Worm (Caenorhabditis elegans) whole organism, L3 larva: ENCODE results near the gene pst-2.
A peak's percentile ranks its signal among the peaks of the same experiment; 100 is the strongest.

ENCODE experiments used
- aly-2 ChIP-seq: fragments of 150-350 bp; optimal IDR thresholded peaks from 2 replicates; lab custom pipeline; 2014; ENCODE audit warnings: missing biosample characterization, missing genetic modification characterization
- ama-1 ChIP-seq: fragments of 150-350 bp; optimal IDR thresholded peaks from 2 replicates; lab custom pipeline; 2018
- ceh-16 ChIP-seq: sonication (generic microtip); optimal IDR thresholded peaks from 2 replicates; lab custom pipeline; 2017; ENCODE audit warnings: missing biosample characterization, missing genetic modification characterization
- ceh-28 ChIP-seq: fragments of 150-350 bp; optimal IDR thresholded peaks from 2 replicates; lab custom pipeline; 2014; ENCODE audit warnings: missing biosample characterization, missing genetic modification reagents, missing genetic modification characterization
- ceh-9 ChIP-seq: sonication (generic microtip); optimal IDR thresholded peaks from 2 replicates; lab custom pipeline; 2018; ENCODE audit warnings: missing biosample characterization, missing genetic modification characterization
- daf-12 ChIP-seq: fragments of 150-350 bp; optimal IDR thresholded peaks from 2 replicates; lab custom pipeline; 2014; ENCODE audit warnings: missing biosample characterization, missing genetic modification reagents, missing genetic modification characterization
- egl-27 ChIP-seq: sonication (generic microtip); optimal IDR thresholded peaks from 4 replicates; lab custom pipeline; 2017; ENCODE audit warnings: missing biosample characterization, missing genetic modification reagents, missing genetic modification characterization
- egl-5 ChIP-seq: fragments of 150-350 bp; optimal IDR thresholded peaks from 2 replicates; lab custom pipeline; 2017; ENCODE audit warnings: missing biosample characterization, missing genetic modification reagents, missing genetic modification characterization, inconsistent platforms
- elt-1 ChIP-seq: fragments of 150-350 bp; optimal IDR thresholded peaks from 2 replicates; lab custom pipeline; 2014; ENCODE audit warnings: missing biosample characterization, missing genetic modification characterization
- elt-2 ChIP-seq: sonication (generic microtip); optimal IDR thresholded peaks from 2 replicates; lab custom pipeline; 2016; ENCODE audit warnings: missing genetic modification reagents, mild to moderate bottlenecking, missing genetic modification characterization, missing compliant biosample characterization
- elt-3 ChIP-seq, 3 experiments: fragments of 150-350 bp in 1 of 3; sonication (generic microtip) in 2 of 3; optimal IDR thresholded peaks; 2 replicates in 2 of 3; 4 replicates in 1 of 3; lab custom pipeline; 2014 to 2017; ENCODE audit warnings: missing biosample characterization in 3 of 3, missing genetic modification characterization in 3 of 3
- eor-1 ChIP-seq, 2 experiments: fragments of 150-350 bp; optimal IDR thresholded peaks; 2 replicates each; lab custom pipeline; 2014 to 2018; ENCODE audit warnings: missing biosample characterization in 2 of 2, missing genetic modification characterization in 2 of 2
- fkh-10 ChIP-seq: sonication (generic microtip); optimal IDR thresholded peaks from 2 replicates; lab custom pipeline; 2017; ENCODE audit warnings: missing biosample characterization, missing genetic modification reagents, missing genetic modification characterization
- hmg-11 ChIP-seq: sonication (generic microtip); optimal IDR thresholded peaks from 2 replicates; lab custom pipeline; 2016; ENCODE audit warnings: missing genetic modification characterization, missing compliant biosample characterization
- jun-1 ChIP-seq: fragments of 150-350 bp; optimal IDR thresholded peaks from 2 replicates; lab custom pipeline; 2014; ENCODE audit warnings: missing biosample characterization, missing genetic modification reagents, missing genetic modification characterization
- lin-39 ChIP-seq: fragments of 150-350 bp; optimal IDR thresholded peaks from 2 replicates; lab custom pipeline; 2018; ENCODE audit warnings: missing biosample characterization, missing genetic modification reagents, missing genetic modification characterization
- mdl-1 ChIP-seq: fragments of 150-350 bp; optimal IDR thresholded peaks from 2 replicates; lab custom pipeline; 2014; ENCODE audit warnings: missing biosample characterization, missing genetic modification characterization
- mml-1 ChIP-seq: fragments of 150-350 bp; sonication (generic microtip); optimal IDR thresholded peaks from 3 replicates; lab custom pipeline; 2014; ENCODE audit warnings: missing biosample characterization, missing genetic modification characterization
- nhr-11 ChIP-seq: fragments of 150-350 bp; optimal IDR thresholded peaks from 2 replicates; lab custom pipeline; 2014; ENCODE audit warnings: missing biosample characterization, missing genetic modification characterization
- nhr-12 ChIP-seq: fragments of 150-350 bp; optimal IDR thresholded peaks from 2 replicates; lab custom pipeline; 2014; ENCODE audit warnings: missing biosample characterization, missing genetic modification characterization
- nhr-23 ChIP-seq: fragments of 150-350 bp; optimal IDR thresholded peaks from 2 replicates; lab custom pipeline; 2014; ENCODE audit warnings: missing biosample characterization, missing genetic modification reagents, missing genetic modification characterization
- nhr-237 ChIP-seq: fragments of 150-350 bp; optimal IDR thresholded peaks from 2 replicates; lab custom pipeline; 2014; ENCODE audit warnings: missing biosample characterization, missing genetic modification characterization
- nhr-25 ChIP-seq: sonication (generic microtip); optimal IDR thresholded peaks from 2 replicates; lab custom pipeline; 2017; ENCODE audit warnings: missing biosample characterization, missing genetic modification characterization
- nhr-28 ChIP-seq: fragments of 150-350 bp; optimal IDR thresholded peaks from 2 replicates; lab custom pipeline; 2014; ENCODE audit warnings: missing biosample characterization, missing genetic modification characterization
- nhr-43 ChIP-seq: sonication (generic microtip); optimal IDR thresholded peaks from 2 replicates; lab custom pipeline; 2016; ENCODE audit warnings: mild to moderate bottlenecking, missing genetic modification characterization, missing compliant biosample characterization; ENCODE audit not compliant: poor library complexity, severe bottlenecking
- nhr-67 ChIP-seq: fragments of 150-350 bp; optimal IDR thresholded peaks from 2 replicates; lab custom pipeline; 2014; ENCODE audit warnings: missing biosample characterization, missing genetic modification characterization
- nhr-76 ChIP-seq: fragments of 150-350 bp; sonication (generic microtip); optimal IDR thresholded peaks from 5 replicates; lab custom pipeline; 2014; ENCODE audit warnings: missing biosample characterization, missing genetic modification characterization
- nhr-77 ChIP-seq: fragments of 150-350 bp; optimal IDR thresholded peaks from 2 replicates; lab custom pipeline; 2014; ENCODE audit warnings: missing biosample characterization, missing genetic modification characterization
- pha-4 ChIP-seq: fragments of 150-350 bp; optimal IDR thresholded peaks from 2 replicates; lab custom pipeline; 2014; ENCODE audit warnings: missing biosample characterization, missing genetic modification reagents, missing genetic modification characterization
- pqm-1 ChIP-seq: fragments of 150-350 bp; optimal IDR thresholded peaks from 2 replicates; lab custom pipeline; 2017; ENCODE audit warnings: missing biosample characterization, missing genetic modification characterization, inconsistent platforms
- sea-2 ChIP-seq: fragments of 150-350 bp; sonication (generic microtip); optimal IDR thresholded peaks from 4 replicates; lab custom pipeline; 2014; ENCODE audit warnings: missing biosample characterization, missing genetic modification reagents, missing genetic modification characterization
- skn-1 ChIP-seq: fragments of 150-350 bp; optimal IDR thresholded peaks from 2 replicates; lab custom pipeline; 2014; ENCODE audit warnings: missing biosample characterization, missing genetic modification characterization
- snpc-4 ChIP-seq: fragments of 150-350 bp; optimal IDR thresholded peaks from 2 replicates; lab custom pipeline; 2014; ENCODE audit warnings: missing biosample characterization, missing genetic modification characterization
- tbx-2 ChIP-seq: sonication (generic microtip); optimal IDR thresholded peaks from 2 replicates; lab custom pipeline; 2016; ENCODE audit warnings: mild to moderate bottlenecking, missing genetic modification characterization, missing compliant biosample characterization
- unc-39 ChIP-seq: sonication (generic microtip); optimal IDR thresholded peaks from 4 replicates; lab custom pipeline; 2017; ENCODE audit warnings: missing biosample characterization, missing genetic modification characterization
- unc-62 ChIP-seq: fragments of 150-350 bp; sonication (generic microtip); optimal IDR thresholded peaks from 4 replicates; lab custom pipeline; 2014; ENCODE audit warnings: missing biosample characterization, missing genetic modification reagents, missing genetic modification characterization
- zag-1 ChIP-seq: fragments of 150-350 bp; optimal IDR thresholded peaks from 2 replicates; lab custom pipeline; 2014; ENCODE audit warnings: missing biosample characterization, missing genetic modification characterization
- ztf-11 ChIP-seq: fragments of 150-350 bp; optimal IDR thresholded peaks from 2 replicates; lab custom pipeline; 2014; ENCODE audit warnings: missing biosample characterization, missing genetic modification characterization
- ztf-4 ChIP-seq: fragments of 150-350 bp; optimal IDR thresholded peaks from 2 replicates; lab custom pipeline; 2014; ENCODE audit warnings: missing biosample characterization, missing genetic modification characterization

Gene pst-2

ce11 chrIII:5711242-5711641 is 31.0 kb downstream of the pst-2 start, which contains the start of gene rbm-26:
rbm-26 (plus strand) TSS chrIII:5711542.
- TF ChIP-seq jun-1 (no peak), pha-4 (tag; lab: Kevin White, UChicago) (peak; percentile 8)

DNA sequence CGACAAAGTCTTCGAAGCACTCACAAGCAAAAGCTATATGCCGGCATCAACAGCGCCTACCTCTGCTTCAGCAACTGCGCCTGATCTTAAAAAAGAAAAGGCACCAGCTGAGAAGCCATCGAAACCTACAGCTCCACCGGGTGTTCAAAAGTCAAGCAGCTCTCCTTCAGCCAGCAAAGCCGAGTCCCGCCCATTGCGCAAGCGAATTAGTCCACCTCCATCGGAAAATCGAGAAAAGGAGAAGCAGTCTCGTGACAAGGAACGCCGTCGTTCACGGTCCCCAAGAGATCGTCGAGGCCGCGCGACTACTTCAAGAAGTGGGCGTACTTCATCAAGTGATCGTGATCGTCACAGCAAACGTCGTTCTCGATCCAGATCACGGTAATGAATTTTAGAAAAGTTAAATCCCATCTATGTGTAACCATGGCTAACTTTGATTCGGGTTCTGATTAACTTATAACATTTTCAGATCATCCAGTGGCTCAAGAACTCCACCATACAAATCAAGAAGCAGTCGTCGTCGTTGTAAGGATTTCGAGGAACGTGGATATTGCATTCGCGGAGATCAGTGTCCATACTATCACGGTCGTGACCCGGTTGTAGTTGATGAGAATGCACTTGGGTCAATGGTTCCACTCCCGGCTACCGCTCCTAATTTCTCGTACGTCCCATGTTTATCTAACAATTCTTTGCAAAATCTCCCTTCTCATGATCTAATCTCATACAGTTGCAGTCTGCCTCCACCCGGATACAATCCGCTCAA is 31.8 kb downstream of the pst-2 start:
- TF ChIP-seq ceh-16 (tag; lab: Kevin White, UChicago) = no peak
- no peak for TF ChIP-seq elt-1 (tag; lab: Kevin White, UChicago)
- TF ChIP-seq unc-39 (tag; lab: Kevin White, UChicago) = no peak
- TF ChIP-seq aly-2 (tag; lab: Kevin White, UChicago) = no peak
- TF ChIP-seq mdl-1 = no peak
- TF ChIP-seq unc-62 (GFP tag; lab: Kevin White, UChicago) = no peak
- TF ChIP-seq ztf-11 (tag; lab: Kevin White, UChicago) = no peak
- TF ChIP-seq nhr-23 = no peak
- TF ChIP-seq egl-5 (tag; lab: Kevin White, UChicago) = no peak
- TF ChIP-seq nhr-77 (tag; lab: Kevin White, UChicago) = no peak
- TF ChIP-seq egl-27 (tag; lab: Kevin White, UChicago) = no peak
- no peak for TF ChIP-seq nhr-11
- no peak for TF ChIP-seq nhr-12
- no peak for TF ChIP-seq elt-3 (tag; optimal IDR thresholded peaks at IDR 0.05; lab: Kevin White, UChicago)
- no peak for TF ChIP-seq zag-1
- TF ChIP-seq tbx-2 = no peak
- no peak for TF ChIP-seq lin-39 (tag; lab: Kevin White, UChicago)

DNA sequence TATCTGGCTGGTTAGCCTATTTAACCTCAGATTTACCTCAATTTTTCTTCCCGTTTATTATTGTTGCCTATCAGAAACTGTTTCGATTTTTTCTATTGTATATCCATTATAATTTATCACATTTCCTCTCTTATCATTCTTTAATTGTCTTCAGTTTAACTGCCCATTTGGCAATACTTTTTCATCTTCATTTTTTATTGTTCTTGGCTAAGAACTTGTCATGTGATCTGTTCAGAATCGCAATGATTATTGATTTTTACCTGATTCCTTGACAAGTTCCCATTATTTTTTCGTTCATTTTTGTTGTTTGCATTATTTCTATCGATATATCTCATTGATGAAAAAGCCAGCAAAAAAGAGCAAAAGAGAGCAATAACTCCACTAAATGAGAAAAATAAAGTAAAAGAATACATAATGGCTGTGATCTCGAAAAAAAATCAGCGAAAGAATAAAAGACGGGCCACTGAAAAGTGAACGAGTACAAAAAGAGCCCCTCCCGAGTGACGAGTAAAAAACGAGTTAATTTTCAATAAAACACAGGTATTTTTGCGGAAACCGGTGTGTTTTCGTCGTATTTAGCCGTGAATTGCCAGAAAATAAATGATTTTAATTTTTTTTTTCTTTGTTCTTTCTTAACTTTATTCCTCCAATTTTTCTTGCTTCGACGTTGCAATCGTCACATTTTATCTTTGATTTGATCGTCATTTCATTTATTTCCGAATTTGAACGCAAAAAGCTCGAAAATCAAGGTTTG is 34.2 kb downstream of the pst-2 start, which contains the start of gene arf-1:
Gene arf-1, plus strand, starts transcription at position 657 of the 754 bp plus-strand sequence.
- TF ChIP-seq elt-2 (tag; lab: Kevin White, UChicago) = peak; percentile 17
- TF ChIP-seq nhr-77 (tag; lab: Kevin White, UChicago) = peak; percentile 54
- no peak for TF ChIP-seq hmg-11 (tag; lab: Kevin White, UChicago)
- TF ChIP-seq, all 47 proteins: peak for 2

ce11 chrIII:5714984-5715454 is 34.8 kb downstream of the pst-2 start:
- TF ChIP-seq nhr-43 (tag; lab: Kevin White, UChicago) = peak; percentile 76
- no peak for TF ChIP-seq lin-39 (tag; lab: Kevin White, UChicago)
- TF ChIP-seq ama-1 (lab: Kevin White, UChicago) = peak; percentile 59
- no peak for TF ChIP-seq unc-39 (tag; lab: Kevin White, UChicago)
- no peak for TF ChIP-seq elt-3 (tag; optimal IDR thresholded peaks at IDR 0.05; lab: Kevin White, UChicago)
- TF ChIP-seq nhr-77 (tag; lab: Kevin White, UChicago) = no peak
- TF ChIP-seq elt-1 (tag; lab: Kevin White, UChicago) = no peak
- no peak for TF ChIP-seq pqm-1 (tag; lab: Kevin White, UChicago)
- peak; percentile 55 for TF ChIP-seq ztf-4
- no peak for TF ChIP-seq ceh-9 (tag; lab: Kevin White, UChicago)
- TF ChIP-seq sea-2 (GFP tag; lab: Kevin White, UChicago) = no peak
- no peak for TF ChIP-seq nhr-25 (tag; lab: Kevin White, UChicago)
- TF ChIP-seq, all 47 proteins: peak for 3

DNA sequence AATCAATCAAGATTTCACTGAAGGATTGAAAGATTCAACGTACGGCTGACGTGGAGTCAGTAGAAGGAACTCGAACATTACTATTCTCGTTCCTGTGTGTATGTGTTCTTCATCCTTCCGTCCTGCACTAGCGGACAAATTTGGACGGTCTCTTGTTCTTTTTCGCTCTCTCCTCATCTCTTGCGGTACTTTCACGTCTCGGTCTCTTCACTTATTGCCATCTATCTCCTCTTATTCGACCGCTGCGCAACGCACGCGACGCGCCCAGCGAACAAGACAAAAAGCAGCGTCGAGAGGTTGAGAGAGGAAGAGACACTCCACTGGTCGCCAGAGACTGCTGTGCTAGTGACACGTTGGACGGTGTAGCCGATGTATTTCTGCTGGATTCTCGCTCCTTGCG is 35.2 kb downstream of the pst-2 start:
- TF ChIP-seq tbx-2 (no peak), lin-39 (tag; lab: Kevin White, UChicago) (peak; percentile 88), elt-2 (tag; lab: Kevin White, UChicago) (peak; percentile 63), pha-4 (tag; lab: Kevin White, UChicago) (peak; percentile 78), nhr-76 (tag; lab: Kevin White, UChicago) (no peak), nhr-43 (tag; lab: Kevin White, UChicago) (no peak), elt-3 (tag; optimal IDR thresholded peaks at IDR 0.05; lab: Kevin White, UChicago) (peak in 1 of 3 experiments; percentile 26), ztf-11 (tag; lab: Kevin White, UChicago) (no peak), nhr-28 (no peak), egl-27 (tag; lab: Kevin White, UChicago) (no peak), daf-12 (tag; lab: Kevin White, UChicago) (no peak), elt-1 (tag; lab: Kevin White, UChicago) (no peak), ceh-16 (tag; lab: Kevin White, UChicago) (no peak), nhr-67 (tag; lab: Kevin White, UChicago) (no peak), nhr-23 (peak; percentile 63), skn-1 (peak; percentile 24), fkh-10 (GFP tag; lab: Kevin White, UChicago) (no peak), pqm-1 (tag; lab: Kevin White, UChicago) (no peak), zag-1 (no peak), ama-1 (lab: Kevin White, UChicago) (peak; percentile 82), unc-39 (tag; lab: Kevin White, UChicago) (no peak), snpc-4 (tag; lab: Kevin White, UChicago) (peak; percentile 89), unc-62 (GFP tag; lab: Kevin White, UChicago) (peak; percentile 34), nhr-11 (no peak), eor-1 (tag; optimal IDR thresholded peaks at IDR 0.05; lab: Kevin White, UChicago) (no peak), mml-1 (tag; lab: Kevin White, UChicago) (no peak), nhr-237 (no peak), sea-2 (GFP tag; lab: Kevin White, UChicago) (no peak), egl-5 (tag; lab: Kevin White, UChicago) (no peak), ceh-28 (tag; lab: Kevin White, UChicago) (peak; percentile 65)
